Worm (Caenorhabditis elegans) whole organism, L4 larva: ENCODE results near the gene kin-18.

Source experiments
- F10B5.3 ChIP-seq: sonication (generic microtip); optimal IDR thresholded peaks from 2 replicates; lab custom pipeline; 2016; ENCODE audit warnings: mild to moderate bottlenecking, missing genetic modification characterization, missing compliant biosample characterization
- F44E2.7 ChIP-seq: fragments of 200-800 bp; sonication (Bioruptor generic); IDR thresholded peaks from 2 replicates; pipeline ENCODE4 v2.1.2; 2022; ENCODE audit warnings: missing genetic modification characterization, missing compliant biosample characterization
- R02D3.7 ChIP-seq: fragments of 150-350 bp; sonication (generic microtip); optimal IDR thresholded peaks from 3 replicates; lab custom pipeline; 2014; ENCODE audit warnings: missing biosample characterization, missing genetic modification characterization
- T20F7.1 ChIP-seq: fragments of 200-800 bp; sonication (Bioruptor generic); optimal IDR thresholded peaks from 2 replicates; lab custom pipeline; 2018; ENCODE audit warnings: mild to moderate bottlenecking, missing genetic modification characterization, missing compliant biosample characterization
- Y5F2A.4 ChIP-seq: fragments of 200-800 bp; sonication (Bioruptor generic); optimal IDR thresholded peaks from 2 replicates; lab custom pipeline; 2018; ENCODE audit warnings: mild to moderate bottlenecking, missing genetic modification characterization, missing compliant biosample characterization
- Y75B8A.6 ChIP-seq: fragments of 200-800 bp; sonication (Bioruptor generic); IDR thresholded peaks from 2 replicates; pipeline ENCODE4 v1.3.6; 2022; ENCODE audit warnings: missing genetic modification reagents, missing genetic modification characterization, missing compliant biosample characterization
- aha-1 ChIP-seq: fragments of 150-350 bp; peaks from one replicate; lab custom pipeline; 2014; ENCODE audit warnings: missing biosample characterization, missing genetic modification characterization
- aly-2 ChIP-seq: sonication (generic microtip); optimal IDR thresholded peaks from 2 replicates; lab custom pipeline; 2018; ENCODE audit warnings: missing biosample characterization, missing genetic modification characterization
- ceh-20 ChIP-seq: fragments of 200-800 bp; sonication (Bioruptor generic); IDR thresholded peaks from 2 replicates; pipeline ENCODE4 v1.3.6; 2022; ENCODE audit warnings: missing genetic modification reagents, missing genetic modification characterization, missing compliant biosample characterization
- ces-1 ChIP-seq: fragments of 150-350 bp; sonication (generic microtip); optimal IDR thresholded peaks from 4 replicates; lab custom pipeline; 2014; ENCODE audit warnings: missing biosample characterization, missing genetic modification reagents, missing genetic modification characterization
- daf-16 ChIP-seq, 3 experiments: sonication (generic microtip); optimal IDR thresholded peaks; 2 replicates each; lab custom pipeline; 2016 to 2017; ENCODE audit warnings: missing genetic modification characterization in 3 of 3, missing genetic modification reagents in 3 of 3, mild to moderate bottlenecking in 2 of 3, missing compliant biosample characterization in 2 of 3, missing biosample characterization in 1 of 3, moderate library complexity in 1 of 3
- daf-19 ChIP-seq: fragments of 200-800 bp; sonication (Bioruptor generic); conservative IDR thresholded peaks from 2 replicates; pipeline ENCODE4 v1.3.6; 2022; ENCODE audit warnings: missing genetic modification characterization, missing compliant biosample characterization
- egl-43 ChIP-seq: fragments of 200-800 bp; sonication (Bioruptor generic); IDR thresholded peaks from 2 replicates; pipeline ENCODE4 v1.3.6; 2022; ENCODE audit warnings: missing genetic modification reagents, missing genetic modification characterization, missing compliant biosample characterization
- fkh-10 ChIP-seq: fragments of 150-350 bp; optimal IDR thresholded peaks from 2 replicates; lab custom pipeline; 2014; ENCODE audit warnings: missing biosample characterization, missing genetic modification reagents, missing genetic modification characterization
- fos-1 ChIP-seq: fragments of 150-350 bp; optimal IDR thresholded peaks from 2 replicates; lab custom pipeline; 2014; ENCODE audit warnings: missing biosample characterization, missing genetic modification characterization
- gei-8 ChIP-seq: fragments of 200-800 bp; sonication (Bioruptor generic); optimal IDR thresholded peaks from 2 replicates; lab custom pipeline; 2018; ENCODE audit warnings: mild to moderate bottlenecking, missing genetic modification characterization, missing compliant biosample characterization
- hlh-11 ChIP-seq: fragments of 200-800 bp; sonication (Bioruptor generic); optimal IDR thresholded peaks from 2 replicates; lab custom pipeline; 2018; ENCODE audit warnings: mild to moderate bottlenecking, missing genetic modification characterization, missing compliant biosample characterization
- lin-1 ChIP-seq: fragments of 200-800 bp; sonication (Bioruptor generic); IDR thresholded peaks from 2 replicates; pipeline ENCODE4 v1.3.6; 2022; ENCODE audit warnings: missing genetic modification reagents, missing genetic modification characterization, missing compliant biosample characterization
- lin-15B ChIP-seq: fragments of 150-350 bp; sonication (generic microtip); optimal IDR thresholded peaks from 3 replicates; lab custom pipeline; 2014; ENCODE audit warnings: missing biosample characterization, missing genetic modification characterization
- lin-39 ChIP-seq: fragments of 150-350 bp; optimal IDR thresholded peaks from 2 replicates; lab custom pipeline; 2014; ENCODE audit warnings: missing biosample characterization, missing genetic modification reagents, missing genetic modification characterization
- lir-3 ChIP-seq: sonication (generic microtip); optimal IDR thresholded peaks from 2 replicates; lab custom pipeline; 2016; ENCODE audit warnings: mild to moderate bottlenecking, missing genetic modification characterization, missing compliant biosample characterization
- lsy-2 ChIP-seq, 2 experiments: fragments of 150-350 bp in 1 of 2; sonication (generic microtip) in 1 of 2; optimal IDR thresholded peaks; 2 replicates each; lab custom pipeline; 2014 to 2017; ENCODE audit warnings: missing biosample characterization in 2 of 2, missing genetic modification characterization in 2 of 2
- madf-9 ChIP-seq: fragments of 200-800 bp; sonication (Bioruptor generic); conservative IDR thresholded peaks from 2 replicates; pipeline ENCODE4 v1.3.6; 2022; ENCODE audit warnings: missing genetic modification reagents, missing genetic modification characterization, missing compliant biosample characterization
- mes-2 ChIP-seq: sonication (generic microtip); optimal IDR thresholded peaks from 2 replicates; lab custom pipeline; 2016; ENCODE audit warnings: missing genotype, mild to moderate bottlenecking, missing genetic modification characterization, missing compliant biosample characterization; ENCODE audit not compliant: poor library complexity, severe bottlenecking
- nhr-237 ChIP-seq: sonication (generic microtip); optimal IDR thresholded peaks from 2 replicates; lab custom pipeline; 2017; ENCODE audit warnings: missing biosample characterization, missing genetic modification characterization
- nhr-48 ChIP-seq: sonication (generic microtip); optimal IDR thresholded peaks from 2 replicates; lab custom pipeline; 2016; ENCODE audit warnings: mild to moderate bottlenecking, missing genetic modification characterization, missing compliant biosample characterization
- pha-4 ChIP-seq, 2 experiments: fragments of 150-350 bp in 1 of 2; fragments of 200-800 bp in 1 of 2; sonication (Bioruptor generic) in 1 of 2; IDR thresholded peaks in 1 of 2; optimal IDR thresholded peaks in 1 of 2; 2 replicates each; pipeline versions ENCODE4 v1.3.6 to Lab custom; 2014 to 2022; ENCODE audit warnings: missing genetic modification characterization in 2 of 2, missing genetic modification reagents in 2 of 2, missing biosample characterization in 1 of 2, missing compliant biosample characterization in 1 of 2
- php-3 ChIP-seq: fragments of 200-800 bp; sonication (Bioruptor generic); IDR thresholded peaks from 2 replicates; pipeline ENCODE4 v1.3.6; 2022; ENCODE audit warnings: missing genetic modification reagents, missing genetic modification characterization, missing compliant biosample characterization
- sdz-12 ChIP-seq: fragments of 200-800 bp; sonication (Bioruptor generic); optimal IDR thresholded peaks from 2 replicates; lab custom pipeline; 2018; ENCODE audit warnings: mild to moderate bottlenecking, missing genetic modification characterization, missing compliant biosample characterization
- skn-1 ChIP-seq: fragments of 150-350 bp; optimal IDR thresholded peaks from 2 replicates; lab custom pipeline; 2014; ENCODE audit warnings: missing biosample characterization, missing genetic modification characterization
- snpc-1.2 ChIP-seq: fragments of 200-800 bp; sonication (Bioruptor generic); IDR thresholded peaks from 2 replicates; pipeline ENCODE4 v1.3.6; 2022; ENCODE audit warnings: missing genetic modification reagents, missing genetic modification characterization, missing compliant biosample characterization
- spr-1 ChIP-seq: sonication (generic microtip); optimal IDR thresholded peaks from 2 replicates; lab custom pipeline; 2016; ENCODE audit warnings: mild to moderate bottlenecking, missing genetic modification characterization, missing compliant biosample characterization
- tra-1 ChIP-seq: fragments of 200-800 bp; sonication (Bioruptor generic); IDR thresholded peaks from 2 replicates; pipeline ENCODE4 v1.3.6; 2022; ENCODE audit warnings: missing genetic modification reagents, missing genetic modification characterization, missing compliant biosample characterization
- unc-62 ChIP-seq, 3 experiments: fragments of 150-350 bp in 1 of 3; sonication (generic microtip); optimal IDR thresholded peaks in 2 of 3; peaks in 1 of 3; 1 replicate in 1 of 3; 2 replicates in 2 of 3; lab custom pipeline; 2014 to 2017; ENCODE audit warnings: missing biosample characterization in 3 of 3, missing genetic modification characterization in 3 of 3, missing genetic modification reagents in 3 of 3, missing genotype in 1 of 3
- zfp-3 ChIP-seq: fragments of 200-800 bp; sonication (Bioruptor generic); conservative IDR thresholded peaks from 2 replicates; pipeline ENCODE4 v1.3.6; 2022; ENCODE audit warnings: missing genetic modification reagents, missing genetic modification characterization, missing compliant biosample characterization
- zip-2 ChIP-seq: fragments of 150-350 bp; optimal IDR thresholded peaks from 2 replicates; lab custom pipeline; 2014; ENCODE audit warnings: missing biosample characterization, missing genetic modification characterization
- ztf-11 ChIP-seq: fragments of 150-350 bp; optimal IDR thresholded peaks from 2 replicates; lab custom pipeline; 2014; ENCODE audit warnings: missing biosample characterization, missing genetic modification characterization

Gene kin-18

ce11 chrIII:6139932-6140612 is 21.7 kb downstream of the kin-18 start (continued):
- TF ChIP-seq fkh-10 (peak; percentile 16), aha-1 (tag; lab: Kevin White, UChicago) (peak; percentile 66), lir-3 (tag; lab: Kevin White, UChicago) (no peak)

ce11 chrIII:6140818-6141217 is 22.4 kb downstream of the kin-18 start:
- TF ChIP-seq lin-1 (no peak), madf-9 (GFP tag; lab: Robert Waterston, UW) (no peak), lin-15B (tag; lab: Kevin White, UChicago) (no peak), F10B5.3 (no peak), hlh-11 (tag; lab: Kevin White, UChicago) (no peak), zfp-3 (GFP tag; lab: Robert Waterston, UW) (no peak), gei-8 (GFP tag; lab: Kevin White, UChicago) (no peak), fos-1 (tag; lab: Kevin White, UChicago) (no peak), Y75B8A.6 (GFP tag; lab: Robert Waterston, UW) (no peak)

- TF ChIP-seq sdz-12 (no peak), nhr-237 (no peak), egl-43 (GFP tag; lab: Robert Waterston, UW) (no peak), pha-4 (GFP tag; IDR thresholded peaks at IDR 0.05; lab: Robert Waterston, UW) (0 out of 2 replicates have a peak, but pooled peaks have one; percentile 10), pha-4 (tag; optimal IDR thresholded peaks at IDR 0.05; lab: Kevin White, UChicago) (no peak), php-3 (GFP tag; lab: Robert Waterston, UW) (no peak), lin-39 (tag; lab: Kevin White, UChicago) (no peak), nhr-48 (tag; lab: Kevin White, UChicago) (no peak), fos-1 (tag; lab: Kevin White, UChicago) (no peak), ztf-11 (tag; lab: Kevin White, UChicago) (no peak), skn-1 (tag; lab: Kevin White, UChicago) (no peak), aly-2 (tag; lab: Kevin White, UChicago) (no peak), snpc-1.2 (GFP tag; lab: Robert Waterston, UW) (no peak), tra-1 (GFP tag; lab: Robert Waterston, UW) (no peak), daf-19 (no peak), lsy-2 (tag; optimal IDR thresholded peaks at IDR 0.05; lab: Kevin White, UChicago) (peak in 1 of 2 experiments; percentile 33), R02D3.7 (tag; lab: Kevin White, UChicago) (no peak), zip-2 (no peak), zfp-3 (GFP tag; lab: Robert Waterston, UW) (no peak), aha-1 (tag; lab: Kevin White, UChicago) (peak; percentile 99), ceh-20 (GFP tag; lab: Robert Waterston, UW) (peak; percentile 37; the same call in 1 of the 2 replicates), unc-62 (GFP tag; optimal IDR thresholded peaks at IDR 0.05 in 1 of 2; lab: Kevin White, UChicago) (peak in 1 of 2 experiments; percentile 2), unc-62 (tag; optimal IDR thresholded peaks at IDR 0.05; lab: Kevin White, UChicago) (no peak), spr-1 (tag; lab: Kevin White, UChicago) (no peak), T20F7.1 (GFP tag; lab: Kevin White, UChicago) (no peak), Y5F2A.4 (no peak), mes-2 (no peak), ces-1 (GFP tag; lab: Kevin White, UChicago) (no peak), Y75B8A.6 (GFP tag; lab: Robert Waterston, UW) (no peak), F44E2.7 (no peak), fkh-10 (peak; percentile 48), daf-16 (GFP tag; optimal IDR thresholded peaks at IDR 0.05; lab: Kevin White, UChicago) (no peak), daf-16 (tag; optimal IDR thresholded peaks at IDR 0.05; lab: Kevin White, UChicago) (no peak)
Observed at ce11 chrIII:6141532-6141931, 23.1 kb downstream of the kin-18 start.
